Worm (Caenorhabditis elegans) whole organism, L1 larva: ENCODE data around the gene cox-6B.

ENCODE experiments used
- C04F5.9 ChIP-seq: sonication (generic microtip); optimal IDR thresholded peaks from 2 replicates; lab custom pipeline; 2016; ENCODE audit warnings: missing genetic modification characterization, missing compliant biosample characterization
- C16A3.4 ChIP-seq: fragments of 150-350 bp; optimal IDR thresholded peaks from 2 replicates; lab custom pipeline; 2014; ENCODE audit warnings: missing biosample characterization, missing genetic modification characterization
- F16B12.6 ChIP-seq: fragments of 150-350 bp; optimal IDR thresholded peaks from 2 replicates; lab custom pipeline; 2014; ENCODE audit warnings: missing biosample characterization, missing genetic modification characterization
- aha-1 ChIP-seq: fragments of 150-350 bp; optimal IDR thresholded peaks from 2 replicates; lab custom pipeline; 2014; ENCODE audit warnings: missing biosample characterization, missing genetic modification characterization
- blmp-1 ChIP-seq: fragments of 150-350 bp; optimal IDR thresholded peaks from 2 replicates; lab custom pipeline; 2014; ENCODE audit warnings: missing biosample characterization, missing genetic modification characterization
- ceh-82 ChIP-seq, 3 experiments: fragments of 150-350 bp in 1 of 3; sonication (generic microtip) in 2 of 3; optimal IDR thresholded peaks; 2 replicates each; lab custom pipeline; 2014 to 2017; ENCODE audit warnings: missing biosample characterization in 3 of 3, missing genetic modification characterization in 3 of 3
- ceh-90 ChIP-seq: sonication (generic microtip); optimal IDR thresholded peaks from 2 replicates; lab custom pipeline; 2016; ENCODE audit warnings: missing genetic modification characterization, missing compliant biosample characterization
- ces-1 ChIP-seq: fragments of 150-350 bp; optimal IDR thresholded peaks from 2 replicates; lab custom pipeline; 2014; ENCODE audit warnings: missing biosample characterization, missing genetic modification reagents, missing genetic modification characterization
- dpl-1 ChIP-seq, 3 experiments: fragments of 150-350 bp in 2 of 3; sonication (generic microtip) in 1 of 3; optimal IDR thresholded peaks; 2 replicates each; lab custom pipeline; 2014 to 2017; ENCODE audit warnings: missing biosample characterization in 3 of 3, missing genetic modification characterization in 3 of 3, missing genetic modification reagents in 3 of 3
- egl-13 ChIP-seq: sonication (generic microtip); optimal IDR thresholded peaks from 2 replicates; lab custom pipeline; 2016; ENCODE audit warnings: missing genotype, missing genetic modification reagents, missing genetic modification characterization, missing compliant biosample characterization
- egl-27 ChIP-seq, 2 experiments: fragments of 150-350 bp in 1 of 2; sonication (generic microtip); optimal IDR thresholded peaks; 3 replicates each; lab custom pipeline; 2017 to 2018; ENCODE audit warnings: missing biosample characterization in 2 of 2, missing genetic modification characterization in 2 of 2, missing genetic modification reagents in 2 of 2
- elt-2 ChIP-seq: sonication (generic microtip); optimal IDR thresholded peaks from 2 replicates; lab custom pipeline; 2016; ENCODE audit warnings: missing genetic modification characterization, mild to moderate bottlenecking, inconsistent platforms, missing compliant biosample characterization, missing genetic modification reagents
- ets-5 ChIP-seq: fragments of 200-800 bp; sonication (Bioruptor generic); IDR thresholded peaks from 2 replicates; pipeline ENCODE4 v1.3.6; 2022; ENCODE audit warnings: missing genetic modification characterization, missing compliant biosample characterization
- fkh-10 ChIP-seq: sonication (generic microtip); optimal IDR thresholded peaks from 2 replicates; lab custom pipeline; 2017; ENCODE audit warnings: missing biosample characterization, missing genetic modification reagents, missing genetic modification characterization
- fkh-4 ChIP-seq: sonication (generic microtip); optimal IDR thresholded peaks from 2 replicates; lab custom pipeline; 2016; ENCODE audit warnings: missing compliant biosample characterization, missing genetic modification characterization, borderline replicate concordance
- grh-1 ChIP-seq: fragments of 200-800 bp; sonication (Bioruptor generic); IDR thresholded peaks from 2 replicates; pipeline ENCODE4 v1.3.6; 2022; ENCODE audit warnings: missing genetic modification reagents, missing genetic modification characterization, missing compliant biosample characterization
- hlh-17 ChIP-seq: fragments of 200-800 bp; sonication (Bioruptor generic); optimal IDR thresholded peaks from 2 replicates; lab custom pipeline; 2018; ENCODE audit warnings: missing genetic modification characterization, mild to moderate bottlenecking, missing compliant biosample characterization, moderate library complexity, borderline replicate concordance
- hpl-2 ChIP-seq: fragments of 150-350 bp; optimal IDR thresholded peaks from 2 replicates; lab custom pipeline; 2014; ENCODE audit warnings: missing biosample characterization, missing genetic modification reagents, missing genetic modification characterization
- irx-1 ChIP-seq: sonication (generic microtip); optimal IDR thresholded peaks from 2 replicates; lab custom pipeline; 2016; ENCODE audit warnings: missing genetic modification characterization, missing compliant biosample characterization
- isw-1 ChIP-seq: fragments of 200-800 bp; sonication (Bioruptor generic); IDR thresholded peaks from 2 replicates; pipeline ENCODE4 v1.3.6; 2022; ENCODE audit warnings: missing genetic modification characterization, missing compliant biosample characterization
- jun-1 ChIP-seq: fragments of 150-350 bp; optimal IDR thresholded peaks from 2 replicates; lab custom pipeline; 2014; ENCODE audit warnings: missing biosample characterization, missing genetic modification reagents, missing genetic modification characterization
- lin-13 ChIP-seq: fragments of 150-350 bp; optimal IDR thresholded peaks from 2 replicates; lab custom pipeline; 2014; ENCODE audit warnings: missing biosample characterization, missing genetic modification reagents, missing genetic modification characterization
- lin-15B ChIP-seq: fragments of 150-350 bp; sonication (generic microtip); optimal IDR thresholded peaks from 3 replicates; lab custom pipeline; 2014; ENCODE audit warnings: missing biosample characterization, missing genetic modification characterization
- lin-35 ChIP-seq, 2 experiments: fragments of 150-350 bp; optimal IDR thresholded peaks; 2 replicates each; lab custom pipeline; 2014; ENCODE audit warnings: missing biosample characterization in 2 of 2, missing genetic modification characterization in 2 of 2, missing genetic modification reagents in 2 of 2
- lin-39 ChIP-seq: fragments of 150-350 bp; optimal IDR thresholded peaks from 2 replicates; lab custom pipeline; 2014; ENCODE audit warnings: missing biosample characterization, missing genetic modification reagents, missing genetic modification characterization
- mab-9 ChIP-seq: fragments of 200-800 bp; sonication (Bioruptor generic); IDR thresholded peaks from 2 replicates; pipeline ENCODE4 v1.3.6; 2022; ENCODE audit warnings: missing genetic modification reagents, missing genetic modification characterization, missing compliant biosample characterization
- mdl-1 ChIP-seq, 2 experiments: fragments of 150-350 bp; optimal IDR thresholded peaks; 2 replicates each; lab custom pipeline; 2014 to 2017; ENCODE audit warnings: missing biosample characterization in 2 of 2, missing genetic modification characterization in 2 of 2, inconsistent platforms in 1 of 2
- mep-1 ChIP-seq: fragments of 150-350 bp; optimal IDR thresholded peaks from 2 replicates; lab custom pipeline; 2014; ENCODE audit warnings: missing biosample characterization, missing genetic modification characterization
- nhr-12 ChIP-seq: sonication (generic microtip); optimal IDR thresholded peaks from 2 replicates; lab custom pipeline; 2017; ENCODE audit warnings: missing biosample characterization, missing genetic modification characterization
- nhr-19 ChIP-seq: fragments of 200-800 bp; sonication (Bioruptor generic); conservative IDR thresholded peaks from 2 replicates; pipeline ENCODE4 v1.3.6; 2022; ENCODE audit warnings: missing genetic modification characterization, missing compliant biosample characterization
- nhr-20 ChIP-seq: sonication (generic microtip); optimal IDR thresholded peaks from 2 replicates; lab custom pipeline; 2016; ENCODE audit warnings: mild to moderate bottlenecking, missing genetic modification characterization, missing compliant biosample characterization
- nhr-237 ChIP-seq: fragments of 150-350 bp; optimal IDR thresholded peaks from 2 replicates; lab custom pipeline; 2014; ENCODE audit warnings: missing biosample characterization, missing genetic modification characterization
- nhr-71 ChIP-seq: sonication (generic microtip); optimal IDR thresholded peaks from 2 replicates; lab custom pipeline; 2016; ENCODE audit warnings: mild to moderate bottlenecking, missing genetic modification characterization, moderate library complexity, missing compliant biosample characterization
- nhr-76 ChIP-seq: sonication (generic microtip); optimal IDR thresholded peaks from 2 replicates; lab custom pipeline; 2017; ENCODE audit warnings: missing biosample characterization, missing genetic modification characterization
- nhr-85 ChIP-seq: sonication (generic microtip); peaks from one replicate; lab custom pipeline; 2016; ENCODE audit warnings: missing genetic modification characterization, inconsistent platforms, missing compliant biosample characterization
- pag-3 ChIP-seq: sonication (generic microtip); optimal IDR thresholded peaks from 2 replicates; lab custom pipeline; 2017; ENCODE audit warnings: missing genetic modification characterization, mild to moderate bottlenecking, missing compliant biosample characterization, antibody characterized with exemption, borderline replicate concordance; ENCODE audit not compliant: insufficient read depth
- pqm-1 ChIP-seq: sonication (generic microtip); optimal IDR thresholded peaks from 3 replicates; lab custom pipeline; 2017; ENCODE audit warnings: missing biosample characterization, missing genetic modification characterization
- skn-1 ChIP-seq: fragments of 150-350 bp; optimal IDR thresholded peaks from 2 replicates; lab custom pipeline; 2014; ENCODE audit warnings: missing biosample characterization, missing genetic modification characterization
- snpc-4 ChIP-seq: fragments of 150-350 bp; optimal IDR thresholded peaks from 2 replicates; lab custom pipeline; 2014; ENCODE audit warnings: missing biosample characterization, missing genetic modification characterization
- sox-4 ChIP-seq: sonication (generic microtip); optimal IDR thresholded peaks from 2 replicates; lab custom pipeline; 2016; ENCODE audit warnings: missing genetic modification characterization, missing compliant biosample characterization
- swsn-7 ChIP-seq: sonication (generic microtip); optimal IDR thresholded peaks from 2 replicates; lab custom pipeline; 2016; ENCODE audit warnings: missing genetic modification characterization, missing compliant biosample characterization
- unc-30 ChIP-seq: sonication (generic microtip); optimal IDR thresholded peaks from 2 replicates; lab custom pipeline; 2017; ENCODE audit warnings: missing biosample characterization, missing genetic modification characterization
- unc-62 ChIP-seq: fragments of 150-350 bp; optimal IDR thresholded peaks from 2 replicates; lab custom pipeline; 2014; ENCODE audit warnings: missing biosample characterization, missing genetic modification reagents, missing genetic modification characterization
- unc-98 ChIP-seq: fragments of 200-800 bp; sonication (Bioruptor generic); IDR thresholded peaks from 2 replicates; pipeline ENCODE4 v1.3.6; 2022; ENCODE audit warnings: missing genetic modification characterization, missing compliant biosample characterization
- xbp-1 ChIP-seq: sonication (generic microtip); optimal IDR thresholded peaks from 2 replicates; lab custom pipeline; 2016; ENCODE audit warnings: missing genetic modification characterization, missing compliant biosample characterization
- zag-1 ChIP-seq: fragments of 150-350 bp; optimal IDR thresholded peaks from 2 replicates; lab custom pipeline; 2014; ENCODE audit warnings: missing biosample characterization, missing genetic modification characterization
- ztf-11 ChIP-seq, 2 experiments: sonication (generic microtip); optimal IDR thresholded peaks; 2 replicates each; lab custom pipeline; 2016 to 2017; ENCODE audit warnings: missing genetic modification characterization in 2 of 2, missing biosample characterization in 1 of 2, missing compliant biosample characterization in 1 of 2

Gene cox-6B

DNA sequence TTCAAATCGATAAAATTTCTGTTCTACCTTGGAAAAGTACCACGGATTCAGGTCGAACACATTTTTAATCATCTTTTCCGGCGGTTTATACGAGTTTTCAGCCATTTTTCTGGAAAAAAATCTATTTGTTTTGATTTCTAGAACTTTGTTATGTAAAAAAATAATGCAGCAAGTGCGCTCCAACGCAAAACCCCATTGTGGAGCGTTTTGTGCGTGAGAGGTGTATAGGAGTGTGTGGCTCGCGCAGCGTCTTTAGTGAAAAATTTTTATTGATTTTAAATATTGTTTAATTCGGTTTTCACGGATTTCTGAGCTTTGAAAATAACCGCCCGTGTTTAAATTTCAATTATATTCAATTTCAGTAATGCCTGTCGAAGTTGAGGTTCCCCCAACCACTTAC is 86.4 kb downstream of the cox-6B start, which contains the start of gene Y71H2AM.20 (continued):
- TF ChIP-seq F16B12.6 (tag; lab: Kevin White, UChicago), result peak; percentile 80
- no peak for TF ChIP-seq nhr-76 (tag; lab: Kevin White, UChicago)
- peak; percentile 42 for TF ChIP-seq elt-2 (tag; lab: Kevin White, UChicago)
- TF ChIP-seq fkh-10 (GFP tag; lab: Kevin White, UChicago), result peak; percentile 96
- TF ChIP-seq pqm-1 (tag; lab: Kevin White, UChicago), result no peak
- TF ChIP-seq ztf-11 (tag; optimal IDR thresholded peaks at IDR 0.05; lab: Kevin White, UChicago), result peak in 1 of 2 experiments; percentile 81
- TF ChIP-seq nhr-85, result peak; percentile 93
- peak; percentile 96 for TF ChIP-seq nhr-20
- no peak for TF ChIP-seq fkh-4 (tag; lab: Kevin White, UChicago)
- peak in 1 of 2 experiments; percentile 93 for TF ChIP-seq mdl-1 (tag; optimal IDR thresholded peaks at IDR 0.05; lab: Kevin White, UChicago)
- peak; percentile 89 to 92 (median 90) for TF ChIP-seq dpl-1 (GFP tag; optimal IDR thresholded peaks at IDR 0.05; lab: Kevin White, UChicago)
- peak; percentile 51 for TF ChIP-seq aha-1
- TF ChIP-seq nhr-19 (GFP tag; lab: Robert Waterston, UW), result peak; percentile 93
- TF ChIP-seq pag-3 (tag; lab: Kevin White, UChicago), result peak; percentile 56
- TF ChIP-seq sox-4 (tag; lab: Kevin White, UChicago), result peak; percentile 65
- TF ChIP-seq jun-1 (tag; lab: Kevin White, UChicago), result peak; percentile 88
- peak; percentile 96 for TF ChIP-seq swsn-7 (tag; lab: Kevin White, UChicago)
- no peak for TF ChIP-seq unc-30
- TF ChIP-seq grh-1, result peak; percentile 40; the same call in 1 of the 2 replicates
- TF ChIP-seq unc-62 (GFP tag; lab: Kevin White, UChicago), result no peak
- TF ChIP-seq unc-98 (GFP tag; lab: Robert Waterston, UW), result peak; percentile 35; the same call in 1 of the 2 replicates
- TF ChIP-seq lin-15B (tag; lab: Kevin White, UChicago), result peak; percentile 99
- TF ChIP-seq nhr-71 (tag; lab: Kevin White, UChicago), result peak; percentile 98
- peak; percentile 72; the same call in 1 of the 2 replicates for TF ChIP-seq mab-9 (GFP tag; lab: Robert Waterston, UW)
- no peak for TF ChIP-seq ceh-90 (tag; lab: Kevin White, UChicago)
- peak; percentile 84 for TF ChIP-seq egl-13 (tag; lab: Kevin White, UChicago)
- TF ChIP-seq mep-1 (tag; lab: Kevin White, UChicago), result peak; percentile 99
- peak; percentile 93 for TF ChIP-seq skn-1 (tag; lab: Kevin White, UChicago)
- no peak for TF ChIP-seq hlh-17 (GFP tag; lab: Kevin White, UChicago)
- peak; percentile 84 for TF ChIP-seq irx-1 (tag; lab: Kevin White, UChicago)
- peak; percentile 94 for TF ChIP-seq blmp-1 (tag; lab: Kevin White, UChicago)
- peak; percentile 92 to 95 for TF ChIP-seq lin-35 (GFP tag; optimal IDR thresholded peaks at IDR 0.05; lab: Kevin White, UChicago)
- peak; percentile 93 for TF ChIP-seq isw-1
- TF ChIP-seq zag-1, result peak; percentile 85
- peak; percentile 96 to 99 (median 99) for TF ChIP-seq ceh-82 (tag; optimal IDR thresholded peaks at IDR 0.05; lab: Kevin White, UChicago)
- peak in 1 of 2 experiments; percentile 74 for TF ChIP-seq egl-27 (tag; optimal IDR thresholded peaks at IDR 0.05; lab: Kevin White, UChicago)
- no peak for TF ChIP-seq ces-1
- peak; percentile 99 for TF ChIP-seq C16A3.4 (tag; lab: Kevin White, UChicago)
- no peak for TF ChIP-seq nhr-12
- peak; percentile 97 for TF ChIP-seq lin-13 (GFP tag; lab: Kevin White, UChicago)
- TF ChIP-seq ets-5 (GFP tag; lab: Robert Waterston, UW), result no peak
- peak; percentile 81 for TF ChIP-seq hpl-2 (GFP tag; lab: Kevin White, UChicago)
- peak; percentile 92 for TF ChIP-seq nhr-237 (tag; lab: Kevin White, UChicago)
- peak; percentile 82 for TF ChIP-seq C04F5.9 (tag; lab: Kevin White, UChicago)
- peak; percentile 61 for TF ChIP-seq lin-39 (tag; lab: Kevin White, UChicago)
- peak; percentile 95 for TF ChIP-seq xbp-1 (tag; lab: Kevin White, UChicago)
- TF ChIP-seq snpc-4 (tag; lab: Kevin White, UChicago), result peak; percentile 90
